Fruit fly (Drosophila melanogaster) whole organism, embryonic: ENCODE measurements around the gene ATPsynepsilonL.
A peak's percentile ranks its signal among the peaks of the same experiment; 100 is the strongest.

ENCODE experiments used
- Asciz ChIP-seq: fragments of 200-800 bp; sonication (Bioruptor generic); optimal IDR thresholded peaks from 2 replicates; lab custom pipeline; 2017; ENCODE audit warnings: missing biosample characterization, mild to moderate bottlenecking, missing genetic modification characterization, missing genetic modification reagents
- Atf6 ChIP-seq: fragments of 200-800 bp; sonication (Bioruptor generic); IDR thresholded peaks from 2 replicates; pipeline ENCODE4 v1.3.6; 2022; ENCODE audit warnings: missing biosample characterization, missing genetic modification characterization
- B-H2 ChIP-seq: fragments of 200-800 bp; sonication (Bioruptor generic); optimal IDR thresholded peaks from 2 replicates; lab custom pipeline; 2018; ENCODE audit warnings: missing biosample characterization, mild to moderate bottlenecking, missing genetic modification characterization
- Bdp1 ChIP-seq: fragments of 200-800 bp; sonication (Bioruptor generic); optimal IDR thresholded peaks from 3 replicates; lab custom pipeline; 2016; ENCODE audit warnings: missing biosample characterization, missing genetic modification characterization
- CG10147 ChIP-seq: fragments of 200-800 bp; sonication (Bioruptor generic); optimal IDR thresholded peaks from 2 replicates; lab custom pipeline; 2019; ENCODE audit warnings: missing biosample characterization, mild to moderate bottlenecking, missing genetic modification characterization, moderate library complexity
- CG10321 ChIP-seq: fragments of 200-800 bp; sonication (Bioruptor generic); IDR thresholded peaks from 2 replicates; pipeline ENCODE4 v1.3.6; 2022; ENCODE audit warnings: missing biosample characterization, missing genetic modification characterization
- CG11456 ChIP-seq: fragments of 200-800 bp; sonication (Bioruptor generic); IDR thresholded peaks from 3 replicates; pipeline ENCODE4 v1.3.6; 2022; ENCODE audit warnings: missing biosample characterization, missing genetic modification characterization
- CG14965 ChIP-seq: fragments of 200-800 bp; sonication (Bioruptor generic); optimal IDR thresholded peaks from 2 replicates; lab custom pipeline; 2016; ENCODE audit warnings: missing biosample characterization, missing genetic modification characterization, borderline replicate concordance
- CG1529 ChIP-seq: fragments of 200-800 bp; sonication (Bioruptor generic); optimal IDR thresholded peaks from 3 replicates; lab custom pipeline; 2018; ENCODE audit warnings: missing biosample characterization, missing genetic modification characterization
- CG16815 ChIP-seq: fragments of 200-800 bp; sonication (Bioruptor generic); optimal IDR thresholded peaks from 3 replicates; lab custom pipeline; 2017; ENCODE audit warnings: missing biosample characterization, mild to moderate bottlenecking, missing genetic modification characterization
- CG17912 ChIP-seq: fragments of 200-800 bp; sonication (Bioruptor generic); optimal IDR thresholded peaks from 2 replicates; lab custom pipeline; 2018; ENCODE audit warnings: missing biosample characterization, mild to moderate bottlenecking, missing genetic modification characterization
- CG2678 ChIP-seq: fragments of 200-800 bp; sonication (Bioruptor generic); optimal IDR thresholded peaks from 3 replicates; lab custom pipeline; 2019; ENCODE audit warnings: missing biosample characterization, mild to moderate bottlenecking, missing genetic modification characterization, moderate library complexity
- CG2875 ChIP-seq: fragments of 200-800 bp; sonication (Bioruptor generic); optimal IDR thresholded peaks from 2 replicates; lab custom pipeline; 2017; ENCODE audit warnings: missing biosample characterization, mild to moderate bottlenecking, missing genetic modification characterization, missing genetic modification reagents
- CG30431 ChIP-seq: fragments of 200-800 bp; sonication (Bioruptor generic); optimal IDR thresholded peaks from 2 replicates; lab custom pipeline; 2017; ENCODE audit warnings: missing biosample characterization, missing genetic modification characterization
- CG31224 ChIP-seq: fragments of 200-800 bp; sonication (Bioruptor generic); IDR thresholded peaks from 2 replicates; pipeline ENCODE4 v1.3.6; 2022; ENCODE audit warnings: missing biosample characterization, missing genetic modification characterization
- CG3847 ChIP-seq: fragments of 200-800 bp; sonication (Bioruptor generic); IDR thresholded peaks from 2 replicates; pipeline ENCODE4 v1.3.6; 2022; ENCODE audit warnings: missing biosample characterization, missing genetic modification characterization
- CG4360 ChIP-seq: fragments of 200-800 bp; sonication (Bioruptor generic); IDR thresholded peaks from 2 replicates; pipeline ENCODE4 v1.3.6; 2022; ENCODE audit warnings: missing biosample characterization, missing genetic modification characterization
- CG43689 ChIP-seq: fragments of 200-800 bp; sonication (Bioruptor generic); IDR thresholded peaks from 2 replicates; pipeline ENCODE4 v1.3.6; 2022; ENCODE audit warnings: missing biosample characterization, missing genetic modification characterization
- CG4404 ChIP-seq: fragments of 200-800 bp; sonication (Bioruptor generic); IDR thresholded peaks from 2 replicates; pipeline ENCODE4 v1.3.6; 2022; ENCODE audit warnings: missing biosample characterization, missing genetic modification characterization
- CG4854 ChIP-seq: fragments of 200-800 bp; sonication (Bioruptor generic); optimal IDR thresholded peaks from 2 replicates; lab custom pipeline; 2016; ENCODE audit warnings: missing biosample characterization, missing genetic modification characterization, inconsistent platforms
- CG6791 ChIP-seq: fragments of 200-800 bp; sonication (Bioruptor generic); IDR thresholded peaks from 3 replicates; pipeline ENCODE4 v1.3.6; 2022; ENCODE audit warnings: missing biosample characterization, missing genetic modification characterization; ENCODE audit not compliant: partially characterized antibody
- CG8290 ChIP-seq, 3 experiments: fragments of 200-800 bp; sonication (Bioruptor generic); optimal IDR thresholded peaks; 2 replicates each; lab custom pipeline; 2016 to 2019; ENCODE audit warnings: missing biosample characterization in 3 of 3, missing genetic modification characterization in 3 of 3, mild to moderate bottlenecking in 2 of 3, moderate library complexity in 1 of 3
- CHES-1-like ChIP-seq: fragments of 200-800 bp; sonication (Bioruptor generic); optimal IDR thresholded peaks from 2 replicates; lab custom pipeline; 2016; ENCODE audit warnings: missing biosample characterization, missing genetic modification characterization
- CoRest ChIP-seq: fragments of 200-800 bp; sonication (Bioruptor generic); optimal IDR thresholded peaks from 3 replicates; lab custom pipeline; 2018; ENCODE audit warnings: missing biosample characterization, mild to moderate bottlenecking, missing genetic modification characterization, moderate library complexity
- Dbx ChIP-seq: fragments of 200-800 bp; sonication (Bioruptor generic); IDR thresholded peaks from 3 replicates; pipeline ENCODE4 v1.3.6; 2022; ENCODE audit warnings: missing biosample characterization, missing genetic modification characterization
- Hmx ChIP-seq: fragments of 200-800 bp; sonication (Bioruptor generic); optimal IDR thresholded peaks from 2 replicates; lab custom pipeline; 2016; ENCODE audit warnings: missing biosample characterization, missing genetic modification characterization
- Nf-YA ChIP-seq: fragments of 200-800 bp; sonication (Bioruptor generic); IDR thresholded peaks from 2 replicates; pipeline ENCODE4 v1.3.6; 2022; ENCODE audit warnings: missing biosample characterization, missing genetic modification characterization
- Opbp ChIP-seq: fragments of 200-800 bp; sonication (Bioruptor generic); IDR thresholded peaks from 3 replicates; pipeline ENCODE4 v1.3.6; 2022; ENCODE audit warnings: missing biosample characterization, missing genetic modification characterization; ENCODE audit not compliant: partially characterized antibody
- Rfx ChIP-seq: fragments of 200-800 bp; sonication (Bioruptor generic); IDR thresholded peaks from 2 replicates; pipeline ENCODE4 v1.3.6; 2022; ENCODE audit warnings: missing biosample characterization, missing genetic modification characterization
- Rx ChIP-seq: fragments of 200-800 bp; sonication (Bioruptor generic); IDR thresholded peaks from 2 replicates; pipeline ENCODE4 v1.3.6; 2022; ENCODE audit warnings: missing biosample characterization, missing genetic modification characterization
- bowl ChIP-seq: fragments of 200-800 bp; sonication (Bioruptor generic); IDR thresholded peaks from 2 replicates; pipeline ENCODE4 v1.3.6; 2022; ENCODE audit warnings: missing biosample characterization, missing genetic modification characterization
- bsh ChIP-seq, 2 experiments: fragments of 200-800 bp; sonication (Bioruptor generic); optimal IDR thresholded peaks; 2 replicates each; lab custom pipeline; 2017 to 2018; ENCODE audit warnings: mild to moderate bottlenecking in 2 of 2, missing biosample characterization in 2 of 2, missing genetic modification characterization in 2 of 2, moderate library complexity in 1 of 2
- croc ChIP-seq: fragments of 200-800 bp; sonication (Bioruptor generic); conservative IDR thresholded peaks from 3 replicates; pipeline ENCODE4 v1.3.6; 2022; ENCODE audit warnings: missing biosample characterization, missing genetic modification characterization
- dmrt11E ChIP-seq: fragments of 200-800 bp; sonication (Bioruptor generic); optimal IDR thresholded peaks from 3 replicates; lab custom pipeline; 2018; ENCODE audit warnings: missing biosample characterization, mild to moderate bottlenecking, missing genetic modification characterization, moderate library complexity
- fd3F ChIP-seq: fragments of 200-800 bp; sonication (Bioruptor generic); optimal IDR thresholded peaks from 2 replicates; lab custom pipeline; 2018; ENCODE audit warnings: missing biosample characterization, mild to moderate bottlenecking, missing genetic modification characterization, moderate library complexity
- gce ChIP-seq: fragments of 200-800 bp; sonication (Bioruptor generic); IDR thresholded peaks from 3 replicates; pipeline ENCODE4 v1.3.6; 2022; ENCODE audit warnings: missing biosample characterization, missing genetic modification characterization
- gem ChIP-seq: fragments of 200-800 bp; sonication (Bioruptor generic); optimal IDR thresholded peaks from 2 replicates; lab custom pipeline; 2019; ENCODE audit warnings: missing biosample characterization, mild to moderate bottlenecking, missing genetic modification characterization, moderate library complexity
- jumu ChIP-seq: fragments of 200-800 bp; sonication (Bioruptor generic); optimal IDR thresholded peaks from 3 replicates; lab custom pipeline; 2016; ENCODE audit warnings: missing biosample characterization, missing genetic modification characterization
- ken ChIP-seq: fragments of 200-800 bp; sonication (Bioruptor generic); IDR thresholded peaks from 3 replicates; pipeline ENCODE4 v1.3.6; 2022; ENCODE audit warnings: missing biosample characterization, missing genetic modification characterization
- lov ChIP-seq, 2 experiments: fragments of 200-800 bp in 1 of 2; fragments of >200 bp in 1 of 2; sonication (Bioruptor generic) in 1 of 2; IDR thresholded peaks in 1 of 2; optimal IDR thresholded peaks in 1 of 2; 2 replicates in 1 of 2; 3 replicates in 1 of 2; pipeline versions ENCODE4 v1.3.6 to Lab custom; 2017 to 2022; ENCODE audit warnings: missing biosample characterization in 1 of 2, missing genetic modification characterization in 1 of 2
- nerfin-1 ChIP-seq: fragments of 200-800 bp; sonication (Bioruptor generic); optimal IDR thresholded peaks from 3 replicates; lab custom pipeline; 2019; ENCODE audit warnings: missing biosample characterization, mild to moderate bottlenecking, missing genetic modification characterization, moderate library complexity
- onecut ChIP-seq: fragments of 200-800 bp; sonication (Bioruptor generic); IDR thresholded peaks from 2 replicates; pipeline ENCODE4 v1.3.6; 2022; ENCODE audit warnings: missing biosample characterization, missing genetic modification characterization
- pb ChIP-seq: fragments of 200-800 bp; sonication (Bioruptor generic); optimal IDR thresholded peaks from 3 replicates; lab custom pipeline; 2016; ENCODE audit warnings: missing biosample characterization, missing genetic modification characterization
- run ChIP-seq: fragments of 200-800 bp; sonication (Bioruptor generic); optimal IDR thresholded peaks from 3 replicates; lab custom pipeline; 2018; ENCODE audit warnings: missing biosample characterization, mild to moderate bottlenecking, missing genetic modification characterization
- scrt ChIP-seq: fragments of 200-800 bp; sonication (Bioruptor generic); optimal IDR thresholded peaks from 2 replicates; lab custom pipeline; 2018; ENCODE audit warnings: missing biosample characterization, mild to moderate bottlenecking, missing genetic modification characterization, moderate library complexity
- slou ChIP-seq: fragments of 200-800 bp; sonication (Bioruptor generic); optimal IDR thresholded peaks from 3 replicates; lab custom pipeline; 2016; ENCODE audit warnings: missing biosample characterization, missing genetic modification characterization
- sob ChIP-seq: fragments of 200-800 bp; sonication (Bioruptor generic); IDR thresholded peaks from 2 replicates; pipeline ENCODE4 v1.3.6; 2022; ENCODE audit warnings: missing biosample characterization, missing genetic modification characterization
- sr ChIP-seq: fragments of 200-800 bp; sonication (Bioruptor generic); IDR thresholded peaks from 3 replicates; pipeline ENCODE4 v1.3.6; 2022; ENCODE audit warnings: missing biosample characterization, missing genetic modification characterization
- zen2 ChIP-seq: fragments of 200-800 bp; sonication (Bioruptor generic); IDR thresholded peaks from 3 replicates; pipeline ENCODE4 v1.3.6; 2022; ENCODE audit warnings: missing biosample characterization, missing genetic modification characterization; ENCODE audit not compliant: partially characterized antibody

Gene ATPsynepsilonL

DNA sequence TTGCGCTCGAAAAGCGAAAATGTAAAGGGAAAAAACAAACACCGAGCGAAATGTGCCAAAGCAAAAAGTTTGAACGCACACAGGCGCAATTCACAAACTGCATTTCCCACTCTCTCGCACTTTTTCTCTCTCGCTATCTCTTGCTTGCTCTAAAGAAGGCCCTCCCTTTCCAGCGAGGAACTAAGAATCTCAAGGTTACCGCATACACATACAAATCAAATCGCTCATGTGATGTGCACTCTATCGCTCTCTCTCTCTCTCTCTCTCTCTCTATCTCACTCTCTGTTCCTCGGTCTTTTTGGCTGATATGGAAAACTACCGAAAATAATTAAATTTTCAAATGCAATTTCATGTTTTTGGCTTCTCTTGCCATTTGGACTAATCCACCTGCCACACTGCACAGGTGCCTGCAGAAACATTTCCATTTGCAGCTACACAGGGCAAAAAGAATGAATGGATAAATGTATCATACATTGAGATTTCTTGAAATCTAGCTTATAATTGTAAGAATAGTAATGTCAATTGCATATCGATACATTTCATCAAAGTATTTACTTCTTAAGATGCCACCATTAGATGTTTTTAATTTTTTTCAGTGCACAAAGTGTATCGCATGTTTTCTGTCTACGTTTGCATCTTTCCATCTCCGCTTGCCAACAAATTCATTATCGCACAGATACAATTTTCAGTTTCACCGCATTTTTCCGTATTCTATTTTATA is 42.1 kb upstream of the ATPsynepsilonL start (continued):
- TF ChIP-seq CG4360 (no peak), zen2 (no peak), CG43689 (0 out of 2 replicates have a peak, but pooled peaks have one; percentile 6), CG14965 (no peak), CG4404 (GFP tag; lab: Robert Waterston, UW) (no peak), B-H2 (no peak), dmrt11E (tag; lab: Kevin White, UChicago) (peak; percentile 27), sob (GFP tag; lab: Robert Waterston, UW) (0 out of 2 replicates have a peak, but pooled peaks have one; percentile 26), CG11456 (GFP tag; lab: Robert Waterston, UW) (no peak), Atf6 (no peak), CG6791 (GFP tag; lab: Robert Waterston, UW) (no peak), Bdp1 (GFP tag; lab: Kevin White, UChicago) (no peak), CG30431 (GFP tag; lab: Kevin White, UChicago) (no peak), CG10321 (GFP tag; lab: Robert Waterston, UW) (peak; percentile 42; the same call in 1 of the 2 replicates), ken (GFP tag; lab: Robert Waterston, UW) (peak; percentile 52; the same call in 1 of the 3 replicates), CG31224 (GFP tag; lab: Robert Waterston, UW) (no peak), fd3F (GFP tag; lab: Kevin White, UChicago) (no peak), jumu (GFP tag; lab: Kevin White, UChicago) (no peak), CG8290 (GFP tag; optimal IDR thresholded peaks at IDR 0.05; lab: Kevin White, UChicago) (no peak), CG8290 (tag; optimal IDR thresholded peaks at IDR 0.05; lab: Kevin White, UChicago) (no peak), bsh (GFP tag; optimal IDR thresholded peaks at IDR 0.05; lab: Kevin White, UChicago) (peak in 1 of 2 experiments; percentile 50), bowl (GFP tag; lab: Robert Waterston, UW) (no peak), gem (tag; lab: Kevin White, UChicago) (peak; percentile 62), CG10147 (no peak), CHES-1-like (GFP tag; lab: Kevin White, UChicago) (no peak), CG16815 (GFP tag; lab: Kevin White, UChicago) (no peak), lov (optimal IDR thresholded peaks at IDR 0.05; lab: Kevin White, UChicago) (no peak), lov (GFP tag; IDR thresholded peaks at IDR 0.05; lab: Robert Waterston, UW) (no peak), gce (GFP tag; lab: Robert Waterston, UW) (0 out of 3 replicates have a peak, but pooled peaks have one; percentile 11), CoRest (tag; lab: Kevin White, UChicago) (no peak), Rx (GFP tag; lab: Robert Waterston, UW) (peak; percentile 14; the same call in 1 of the 2 replicates), CG4854 (no peak), onecut (GFP tag; lab: Robert Waterston, UW) (no peak), scrt (GFP tag; lab: Kevin White, UChicago) (no peak), sr (no peak), Hmx (GFP tag; lab: Kevin White, UChicago) (no peak), run (tag; lab: Kevin White, UChicago) (no peak), CG2875 (GFP tag; lab: Kevin White, UChicago) (no peak), CG3847 (no peak), pb (no peak), slou (no peak), Rfx (no peak), CG17912 (GFP tag; lab: Kevin White, UChicago) (no peak), croc (GFP tag; lab: Robert Waterston, UW) (no peak), Dbx (no peak), Asciz (no peak), nerfin-1 (tag; lab: Kevin White, UChicago) (no peak), CG2678 (no peak), Nf-YA (GFP tag; lab: Robert Waterston, UW) (no peak), CG1529 (GFP tag; lab: Kevin White, UChicago) (no peak), Opbp (no peak)
